Fruit fly (Drosophila melanogaster) whole organism, wandering third instar larva: ENCODE results near the gene CG14605.

Source experiments
- CG9705 ChIP-seq: fragments of 200-800 bp; sonication (Bioruptor generic); optimal IDR thresholded peaks from 2 replicates; lab custom pipeline; 2018; ENCODE audit warnings: missing biosample characterization, mild to moderate bottlenecking, missing genetic modification characterization
- ey ChIP-seq: fragments of 200-800 bp; sonication (Bioruptor generic); optimal IDR thresholded peaks from 2 replicates; lab custom pipeline; 2016; ENCODE audit warnings: missing biosample characterization, missing genetic modification characterization

Gene CG14605

dm6 chr3R:7169927-7170326 is 49.6 kb downstream of the CG14605 start:
- no peak for TF ChIP-seq ey
- TF ChIP-seq CG9705 (GFP tag; lab: Kevin White, UChicago), result no peak
